Fruit fly (Drosophila melanogaster) Kc167 (cell line): Measurements from ENCODE around the gene ps.

Source experiments
- Myc ChIP-seq: fragments of >200 bp; optimal IDR thresholded peaks from 2 replicates; lab custom pipeline; 2017; ENCODE audit warnings: missing external identifiers
- Sin3A ChIP-seq: fragments of >200 bp; optimal IDR thresholded peaks from 2 replicates; lab custom pipeline; 2018; ENCODE audit warnings: missing external identifiers
- h ChIP-seq: fragments of >200 bp; optimal IDR thresholded peaks from 3 replicates; lab custom pipeline; 2018; ENCODE audit warnings: missing external identifiers
- insv ChIP-seq: fragments of >200 bp; optimal IDR thresholded peaks from 3 replicates; lab custom pipeline; 2018; ENCODE audit warnings: missing external identifiers
- psq ChIP-seq: fragments of >200 bp; optimal IDR thresholded peaks from 2 replicates; lab custom pipeline; 2017; ENCODE audit warnings: missing external identifiers
- ttk ChIP-seq: sonication (Bioruptor generic); optimal IDR thresholded peaks from 2 replicates; lab custom pipeline; 2017; ENCODE audit warnings: missing external identifiers

ps gene

DNA sequence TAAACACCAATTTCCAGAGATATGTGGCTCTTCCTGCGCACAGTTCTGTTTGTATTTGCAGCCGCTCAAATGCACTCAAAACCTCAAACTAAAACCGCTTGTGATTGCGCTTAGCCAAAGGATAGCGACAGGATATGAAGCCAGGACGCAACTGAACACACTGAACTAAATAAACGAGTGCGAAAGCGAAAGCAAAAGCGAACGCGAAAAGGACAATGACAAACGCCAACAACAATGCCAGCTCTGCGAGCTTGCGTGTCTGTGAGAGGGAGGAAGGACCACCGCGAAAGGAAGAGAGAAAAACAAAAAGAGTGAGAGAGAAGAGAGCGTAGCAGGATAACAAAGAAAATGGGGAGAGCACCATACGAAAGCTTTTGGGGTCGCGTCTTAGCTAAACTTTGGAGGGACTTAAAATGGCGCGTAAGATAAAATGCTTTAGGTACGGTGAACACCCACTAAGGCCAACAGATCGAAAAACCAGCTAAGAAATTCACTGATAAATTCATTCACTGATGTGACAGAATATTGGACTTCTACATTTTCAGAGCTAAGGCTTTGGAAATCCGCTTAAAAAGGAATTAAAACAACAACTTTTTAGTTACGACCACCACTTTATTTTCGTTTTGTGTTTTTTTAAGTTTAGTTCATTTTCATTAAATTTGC lies 42.9 kb downstream of the ps start, which contains the start of gene GstZ2:
TSS of gene GstZ2 (minus strand) at position 165 of the 663 bp plus-strand sequence.
- no peak for TF ChIP-seq insv (lab: Kevin White, UChicago)
- no peak for TF ChIP-seq ttk
- no peak for TF ChIP-seq Myc (lab: Kevin White, UChicago)
- no peak for TF ChIP-seq Sin3A (lab: Kevin White, UChicago)
- no peak for TF ChIP-seq psq (lab: Kevin White, UChicago)
- no peak for TF ChIP-seq h (lab: Kevin White, UChicago)

DNA sequence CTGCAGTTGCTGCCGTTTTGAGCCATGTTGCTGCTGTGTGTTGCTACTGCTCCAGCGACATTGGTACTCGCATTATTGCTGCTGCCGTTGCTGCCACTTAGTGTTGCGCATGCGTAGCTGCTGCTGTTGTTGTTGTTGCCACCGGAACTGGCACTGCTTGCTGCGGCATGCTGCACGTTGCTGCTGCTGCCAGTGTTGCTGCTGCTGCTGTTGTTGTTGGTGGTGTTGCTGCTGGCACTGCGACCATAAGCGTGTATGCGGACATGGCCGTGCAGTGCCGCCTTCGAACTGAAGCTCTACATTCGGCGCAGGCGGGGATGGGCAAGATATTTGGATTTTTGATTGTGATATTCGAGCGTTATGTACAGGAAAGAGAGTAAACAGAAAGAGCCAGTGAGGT lies 50.4 kb downstream of the ps start:
- TF ChIP-seq insv (lab: Kevin White, UChicago) = no peak
- TF ChIP-seq h (lab: Kevin White, UChicago) = no peak
- TF ChIP-seq ttk = no peak
- no peak for TF ChIP-seq psq (lab: Kevin White, UChicago)
- TF ChIP-seq Sin3A (lab: Kevin White, UChicago) = no peak
- TF ChIP-seq Myc (lab: Kevin White, UChicago) = no peak

DNA sequence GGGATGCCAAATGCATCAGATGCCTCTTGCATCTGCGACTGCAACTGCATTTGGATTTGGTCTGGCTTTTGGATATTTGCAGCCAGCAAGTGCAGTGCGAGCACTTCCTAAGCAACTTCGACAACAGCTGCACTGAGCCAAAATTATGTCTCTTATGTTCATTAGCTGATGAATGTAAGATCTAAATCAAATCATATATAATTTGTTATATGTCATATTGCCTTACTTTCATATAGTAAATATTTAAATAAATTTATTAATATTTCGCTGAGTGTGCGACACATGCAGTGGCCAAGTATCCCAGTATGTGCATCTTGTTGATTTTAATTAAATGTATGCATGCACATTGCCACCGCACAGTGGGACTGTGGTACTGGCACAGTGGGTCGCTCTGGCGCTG lies 62.7 kb downstream of the ps start:
- TF ChIP-seq ttk = no peak
- no peak for TF ChIP-seq insv (lab: Kevin White, UChicago)
- TF ChIP-seq h (lab: Kevin White, UChicago) = no peak
- TF ChIP-seq Myc (lab: Kevin White, UChicago) = no peak
- no peak for TF ChIP-seq psq (lab: Kevin White, UChicago)
- no peak for TF ChIP-seq Sin3A (lab: Kevin White, UChicago)

DNA sequence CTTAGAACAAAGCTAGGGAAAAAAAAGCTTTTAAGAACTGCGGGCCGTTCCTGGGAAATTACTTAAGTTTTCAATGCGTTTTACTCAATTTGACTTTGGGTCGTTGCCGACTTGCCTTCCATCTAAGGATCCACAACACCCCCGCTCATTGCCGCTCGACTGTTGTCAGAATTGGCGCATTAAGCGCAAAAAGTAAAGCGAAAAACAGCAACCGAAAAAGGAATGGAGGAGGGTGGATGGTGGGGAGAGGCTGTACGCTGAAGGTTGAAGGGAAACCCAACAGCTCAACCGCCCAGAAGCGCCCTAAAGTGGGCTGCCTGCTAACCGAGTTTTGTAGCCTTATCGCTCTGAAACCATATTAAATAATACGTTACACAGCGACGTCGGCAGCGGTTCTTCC lies 69.8 kb downstream of the ps start:
- TF ChIP-seq Sin3A (lab: Kevin White, UChicago) (no peak), ttk (no peak), Myc (lab: Kevin White, UChicago) (no peak), insv (lab: Kevin White, UChicago) (no peak), psq (lab: Kevin White, UChicago) (no peak), h (lab: Kevin White, UChicago) (no peak)

DNA sequence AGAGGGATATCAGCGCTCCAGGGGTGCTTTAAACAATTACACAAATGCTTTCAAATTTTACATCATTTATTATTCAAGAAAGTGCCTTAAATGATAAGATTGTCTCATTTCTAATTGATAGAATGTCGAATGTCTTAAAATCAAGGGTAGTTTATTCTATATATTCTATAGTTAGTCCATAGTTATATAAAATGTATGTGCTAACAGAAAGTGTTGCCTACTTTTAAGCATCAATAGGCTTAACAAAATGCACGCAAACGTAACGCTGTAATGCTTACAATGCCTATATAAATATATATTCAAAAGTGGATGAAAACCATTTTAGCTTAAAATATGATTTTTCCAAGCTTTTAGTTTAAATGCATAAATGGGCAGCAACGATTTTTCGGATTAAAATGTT lies 70.2 kb downstream of the ps start:
- TF ChIP-seq ttk (no peak), Sin3A (lab: Kevin White, UChicago) (no peak), h (lab: Kevin White, UChicago) (no peak), insv (lab: Kevin White, UChicago) (no peak), psq (lab: Kevin White, UChicago) (no peak)

DNA sequence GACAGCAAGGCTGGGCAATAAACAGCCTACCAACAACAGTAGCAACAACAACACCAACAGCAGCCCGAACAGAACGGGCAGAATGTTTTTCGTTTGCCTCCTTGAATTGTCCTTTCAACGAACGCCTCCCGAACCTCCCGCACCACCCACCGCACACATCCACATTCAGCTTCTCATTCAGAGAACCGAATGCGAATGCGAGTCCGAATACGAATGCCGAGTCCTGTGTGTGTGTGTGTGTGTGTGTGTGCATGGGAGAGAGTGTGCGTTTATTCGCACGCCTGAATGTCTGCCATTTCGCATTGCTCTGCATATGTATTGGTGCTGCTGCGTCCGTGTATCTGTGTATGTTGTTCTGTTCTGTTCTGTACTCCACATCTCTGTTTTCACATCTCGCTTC lies 70.8 kb downstream of the ps start:
- no peak for TF ChIP-seq insv (lab: Kevin White, UChicago)
- no peak for TF ChIP-seq ttk
- no peak for TF ChIP-seq Sin3A (lab: Kevin White, UChicago)

DNA sequence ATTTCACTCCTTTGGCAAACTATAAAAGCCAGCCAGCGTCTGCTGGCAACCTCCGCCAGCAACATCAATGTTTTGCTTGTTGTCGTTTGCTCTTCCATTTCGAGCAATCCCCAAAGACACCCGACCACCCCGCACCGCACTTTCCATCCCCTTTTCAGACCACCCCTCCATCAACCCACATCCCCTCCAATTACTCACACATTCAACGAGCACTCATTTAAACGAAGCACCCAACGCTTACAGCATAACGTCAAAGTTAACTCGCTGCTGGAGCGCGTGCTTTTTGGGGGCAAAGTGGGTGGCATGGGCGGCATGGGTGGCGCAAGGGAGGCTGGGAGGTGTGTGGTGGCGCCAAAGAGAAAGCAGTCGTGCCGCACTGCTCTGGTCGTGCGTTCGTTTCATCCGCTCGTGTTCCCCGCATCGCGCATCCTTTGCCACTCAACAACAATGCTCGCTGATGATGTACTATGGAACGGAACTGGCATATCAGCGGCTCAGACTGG lies 73.4 kb downstream of the ps start:
- TF ChIP-seq psq (lab: Kevin White, UChicago) = no peak
- TF ChIP-seq insv (lab: Kevin White, UChicago) = no peak
- TF ChIP-seq Myc (lab: Kevin White, UChicago) = no peak
- no peak for TF ChIP-seq Sin3A (lab: Kevin White, UChicago)
- no peak for TF ChIP-seq h (lab: Kevin White, UChicago)
- TF ChIP-seq ttk = no peak

DNA sequence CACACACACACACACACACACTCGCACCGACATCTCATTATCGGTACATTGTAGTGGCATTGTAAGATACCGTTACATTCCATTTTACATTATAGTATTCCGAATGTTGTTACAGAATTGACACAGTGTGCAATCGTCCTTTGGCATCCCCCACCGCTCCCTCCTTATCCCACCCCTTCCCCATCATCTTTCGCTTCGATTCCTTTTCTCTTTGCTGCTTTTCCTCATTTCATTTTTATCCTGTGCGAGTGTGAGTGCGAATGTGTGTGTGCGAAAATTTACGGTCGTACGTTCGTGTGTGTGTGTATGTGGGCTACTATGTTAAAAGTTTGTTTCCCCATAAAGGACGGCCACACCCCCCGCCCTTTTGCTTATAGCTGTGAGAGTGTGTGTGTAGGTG lies 74.4 kb downstream of the ps start:
- TF ChIP-seq h (lab: Kevin White, UChicago) (no peak), Sin3A (lab: Kevin White, UChicago) (no peak), Myc (lab: Kevin White, UChicago) (no peak), psq (lab: Kevin White, UChicago) (no peak), ttk (no peak), insv (lab: Kevin White, UChicago) (no peak)

DNA sequence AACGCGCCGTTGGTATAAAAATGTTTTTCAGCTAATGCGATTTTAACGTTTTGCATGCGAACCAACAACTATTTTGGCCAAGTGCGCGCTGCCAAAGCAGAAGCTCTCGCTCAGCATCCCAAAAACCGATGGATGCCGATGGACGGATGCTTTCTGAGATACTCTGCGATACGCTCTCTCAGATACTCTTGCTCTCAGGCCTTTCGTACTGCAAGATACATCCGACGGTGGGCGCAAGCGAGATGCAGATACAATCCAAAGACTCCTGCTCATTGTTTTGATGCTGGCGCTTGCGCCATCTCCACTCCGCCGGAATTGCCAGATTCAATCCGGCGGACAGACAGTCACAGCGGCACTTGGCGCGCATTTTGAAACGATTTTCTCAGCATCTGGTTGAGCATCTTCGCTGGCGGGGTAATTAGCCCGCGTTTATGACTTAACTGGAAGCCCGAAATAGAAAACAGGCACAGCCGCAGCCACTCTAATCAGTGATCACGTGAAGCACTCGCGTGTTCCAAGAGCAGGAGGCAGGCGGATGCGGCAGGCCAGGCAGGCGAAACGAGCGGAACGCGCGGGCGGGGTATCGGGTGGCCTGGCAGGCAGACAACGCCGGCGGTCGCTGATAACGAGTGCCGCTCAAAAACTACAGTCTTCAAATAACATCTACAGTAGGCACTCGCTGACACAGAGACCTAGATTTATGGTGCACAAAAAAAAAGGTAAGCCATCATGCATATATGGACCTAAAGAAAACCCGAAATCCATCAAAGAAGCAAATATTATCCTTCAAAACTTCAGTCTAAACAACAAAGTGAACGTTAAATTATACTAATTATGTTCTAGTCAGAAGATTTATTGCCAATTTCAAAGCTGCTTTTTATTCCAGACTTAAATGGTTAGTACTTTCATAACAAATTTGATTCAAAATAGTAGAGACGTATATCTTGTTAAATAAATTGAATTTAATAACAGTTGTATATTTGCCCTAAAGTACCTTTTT lies 76.2 kb downstream of the ps start, which contains the start of gene CG16779:
TSS of gene CG16779 (minus strand) at position 51 of the 1,000 bp plus-strand sequence.
- TF ChIP-seq ttk (no peak), Sin3A (lab: Kevin White, UChicago) (no peak)

DNA sequence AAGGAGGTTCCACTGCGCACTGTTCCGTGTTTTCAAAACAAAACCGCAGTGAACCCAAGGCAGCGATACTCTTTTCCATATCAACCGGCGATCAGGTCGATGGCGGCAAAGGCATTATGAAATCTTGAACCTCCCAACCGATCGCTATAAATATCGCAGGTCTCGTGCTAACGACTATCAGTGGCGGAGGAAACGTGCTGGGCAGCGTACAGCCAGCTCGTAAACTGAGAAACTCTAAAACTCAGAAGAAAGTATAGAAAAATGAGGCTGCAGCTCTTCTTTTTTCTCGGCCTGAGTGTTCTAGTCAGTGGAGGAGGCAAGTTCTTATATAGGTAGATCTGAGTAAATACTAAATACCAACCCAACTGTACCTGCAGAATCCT lies 76.9 kb downstream of the ps start, which contains the start of gene phu:
TSS of gene phu (plus strand) at position 175 of the 383 bp plus-strand sequence.
- no peak for TF ChIP-seq psq (lab: Kevin White, UChicago)

DNA sequence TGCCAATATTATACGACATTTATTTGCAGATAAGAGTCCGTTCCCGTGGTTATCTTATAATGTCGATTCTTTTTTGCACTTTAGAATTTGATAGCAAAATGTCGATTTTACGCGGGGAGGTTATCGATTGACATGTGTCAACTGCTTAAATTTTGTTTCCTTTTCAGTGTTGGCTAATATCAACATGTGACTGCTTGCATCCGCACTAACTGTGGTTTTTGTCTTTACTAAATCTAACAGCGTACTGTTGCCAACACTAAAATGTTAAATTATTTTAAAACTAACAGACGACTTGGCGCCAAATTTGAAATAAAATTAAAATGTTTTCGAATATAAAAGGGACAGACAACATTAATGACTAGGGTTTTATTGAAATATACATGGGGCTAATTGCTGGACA lies 79.0 kb downstream of the ps start:
- TF ChIP-seq Sin3A (lab: Kevin White, UChicago) (no peak), psq (lab: Kevin White, UChicago) (no peak), insv (lab: Kevin White, UChicago) (no peak), Myc (lab: Kevin White, UChicago) (no peak), ttk (no peak), h (lab: Kevin White, UChicago) (no peak)

DNA sequence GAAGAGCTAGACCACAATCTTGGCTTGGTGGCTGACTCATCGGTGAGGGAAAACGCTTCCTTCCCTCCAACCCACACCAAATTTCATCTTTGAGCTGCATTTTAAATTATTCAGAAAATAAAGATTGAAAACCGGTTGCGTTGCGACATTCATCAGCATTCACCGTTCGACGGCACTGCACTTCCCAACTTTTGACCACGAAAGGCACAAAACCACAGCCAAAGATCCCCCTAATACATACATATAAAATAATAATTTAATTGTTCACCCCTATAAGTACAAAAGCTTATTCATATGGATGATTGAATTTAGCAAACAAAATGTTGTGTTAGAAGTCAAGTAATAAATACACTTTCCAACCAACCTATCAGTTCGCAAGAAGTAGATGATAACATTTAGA lies 81.5 kb downstream of the ps start:
- TF ChIP-seq Myc (lab: Kevin White, UChicago) = no peak
- no peak for TF ChIP-seq h (lab: Kevin White, UChicago)
- TF ChIP-seq ttk = no peak
